Fruit fly (Drosophila melanogaster) whole organism, embryonic: ENCODE data around the gene CG5070.

ENCODE experiments used
- CG10654 ChIP-seq: fragments of 200-800 bp; sonication (Bioruptor generic); optimal IDR thresholded peaks from 2 replicates; lab custom pipeline; 2016; ENCODE audit warnings: missing biosample characterization, missing genetic modification characterization
- CG10959 ChIP-seq: fragments of 200-800 bp; sonication (Bioruptor generic); IDR thresholded peaks from 2 replicates; pipeline ENCODE4 v1.3.6; 2022; ENCODE audit warnings: missing biosample characterization, missing genetic modification characterization
- CG10979 ChIP-seq: fragments of 200-800 bp; sonication (Bioruptor generic); optimal IDR thresholded peaks from 2 replicates; lab custom pipeline; 2018; ENCODE audit warnings: missing biosample characterization, mild to moderate bottlenecking, missing genetic modification characterization, moderate library complexity
- CG11247 ChIP-seq: fragments of 200-800 bp; sonication (Bioruptor generic); IDR thresholded peaks from 2 replicates; pipeline ENCODE4 v1.3.6; 2022; ENCODE audit warnings: missing biosample characterization, missing genetic modification characterization
- CG13894 ChIP-seq: fragments of 200-800 bp; sonication (Bioruptor generic); optimal IDR thresholded peaks from 3 replicates; lab custom pipeline; 2018; ENCODE audit warnings: missing biosample characterization, mild to moderate bottlenecking, missing genetic modification characterization, moderate library complexity
- CG15269 ChIP-seq: fragments of 200-800 bp; sonication (Bioruptor generic); optimal IDR thresholded peaks from 2 replicates; lab custom pipeline; 2018; ENCODE audit warnings: missing biosample characterization, mild to moderate bottlenecking, missing genetic modification characterization, moderate library complexity
- CG15696 ChIP-seq: fragments of 200-800 bp; sonication (Bioruptor generic); optimal IDR thresholded peaks from 2 replicates; lab custom pipeline; 2019; ENCODE audit warnings: missing biosample characterization, mild to moderate bottlenecking, missing genetic modification characterization, moderate library complexity
- CG16813 ChIP-seq: fragments of 200-800 bp; sonication (Bioruptor generic); IDR thresholded peaks from 3 replicates; pipeline ENCODE4 v1.3.6; 2022; ENCODE audit warnings: missing biosample characterization, missing genetic modification characterization; ENCODE audit not compliant: partially characterized antibody
- CG17328 ChIP-seq: fragments of 200-800 bp; sonication (Bioruptor generic); IDR thresholded peaks from 2 replicates; pipeline ENCODE4 v1.3.6; 2022; ENCODE audit warnings: missing biosample characterization, missing genetic modification characterization
- CG31365 ChIP-seq: fragments of 200-800 bp; sonication (Bioruptor generic); optimal IDR thresholded peaks from 2 replicates; lab custom pipeline; 2018; ENCODE audit warnings: missing biosample characterization, mild to moderate bottlenecking, missing genetic modification characterization
- CG32772 ChIP-seq: fragments of 200-800 bp; sonication (Bioruptor generic); IDR thresholded peaks from 2 replicates; pipeline ENCODE4 v1.3.6; 2022; ENCODE audit warnings: missing biosample characterization, missing genetic modification characterization
- CG3281 ChIP-seq: fragments of 200-800 bp; sonication (Bioruptor generic); optimal IDR thresholded peaks from 3 replicates; lab custom pipeline; 2017; ENCODE audit warnings: missing biosample characterization, mild to moderate bottlenecking, missing genetic modification characterization
- CG34422 ChIP-seq: fragments of 200-800 bp; sonication (Bioruptor generic); IDR thresholded peaks from 3 replicates; pipeline ENCODE4 v1.3.6; 2022; ENCODE audit warnings: missing biosample characterization, missing genetic modification characterization
- CG3995 ChIP-seq: fragments of 200-800 bp; sonication (Bioruptor generic); optimal IDR thresholded peaks from 3 replicates; lab custom pipeline; 2016; ENCODE audit warnings: missing biosample characterization, missing genetic modification characterization
- CG4424 ChIP-seq: fragments of 200-800 bp; sonication (Bioruptor generic); optimal IDR thresholded peaks from 3 replicates; lab custom pipeline; 2016; ENCODE audit warnings: missing biosample characterization, missing genetic modification characterization
- CG7556 ChIP-seq: fragments of 200-800 bp; sonication (Bioruptor generic); optimal IDR thresholded peaks from 2 replicates; lab custom pipeline; 2017; ENCODE audit warnings: missing biosample characterization, mild to moderate bottlenecking, missing genetic modification characterization
- CG7786 ChIP-seq: fragments of 200-800 bp; sonication (Bioruptor generic); optimal IDR thresholded peaks from 2 replicates; lab custom pipeline; 2016; ENCODE audit warnings: missing biosample characterization, missing genetic modification characterization
- CG7839 ChIP-seq: fragments of 200-800 bp; sonication (Bioruptor generic); optimal IDR thresholded peaks from 3 replicates; lab custom pipeline; 2018; ENCODE audit warnings: missing biosample characterization, mild to moderate bottlenecking, missing genetic modification characterization, moderate library complexity
- CG9437 ChIP-seq: fragments of 200-800 bp; sonication (Bioruptor generic); optimal IDR thresholded peaks from 2 replicates; lab custom pipeline; 2018; ENCODE audit warnings: missing biosample characterization, mild to moderate bottlenecking, missing genetic modification characterization
- CG9609 ChIP-seq: fragments of 200-800 bp; sonication (Bioruptor generic); optimal IDR thresholded peaks from 3 replicates; lab custom pipeline; 2016; ENCODE audit warnings: missing biosample characterization, missing genetic modification characterization
- Camta ChIP-seq: fragments of 200-800 bp; sonication (Bioruptor generic); optimal IDR thresholded peaks from 2 replicates; lab custom pipeline; 2016; ENCODE audit warnings: missing biosample characterization, missing genetic modification characterization
- Eip74EF ChIP-seq, 2 experiments: fragments of 200-800 bp in 1 of 2; fragments of >200 bp in 1 of 2; sonication (Bioruptor generic) in 1 of 2; optimal IDR thresholded peaks; 2 replicates each; lab custom pipeline; 2017 to 2019; ENCODE audit warnings: missing biosample characterization in 2 of 2, missing genetic modification characterization in 2 of 2, mild to moderate bottlenecking in 1 of 2, moderate library complexity in 1 of 2
- Elba2 ChIP-seq: fragments of 200-800 bp; sonication (Bioruptor generic); optimal IDR thresholded peaks from 3 replicates; lab custom pipeline; 2016; ENCODE audit warnings: missing biosample characterization, missing genetic modification characterization
- HLH3B ChIP-seq: fragments of 200-800 bp; sonication (Bioruptor generic); IDR thresholded peaks from 2 replicates; pipeline ENCODE4 v1.3.6; 2022; ENCODE audit warnings: missing biosample characterization, missing genetic modification characterization
- Hmr ChIP-seq: fragments of 200-800 bp; sonication (Bioruptor generic); optimal IDR thresholded peaks from 3 replicates; lab custom pipeline; 2017; ENCODE audit warnings: mild to moderate bottlenecking, missing biosample characterization, missing genetic modification reagents, missing genetic modification characterization
- Hr39 ChIP-seq: fragments of >200 bp; optimal IDR thresholded peaks from 2 replicates; lab custom pipeline; 2017
- Lpt ChIP-seq: fragments of >200 bp; optimal IDR thresholded peaks from 2 replicates; lab custom pipeline; 2018; ENCODE audit warnings: missing biosample characterization, missing genetic modification characterization
- Myb ChIP-seq: fragments of 200-800 bp; sonication (Bioruptor generic); optimal IDR thresholded peaks from 2 replicates; lab custom pipeline; 2016; ENCODE audit warnings: missing biosample characterization, missing genetic modification characterization
- NK7.1 ChIP-seq: fragments of 200-800 bp; sonication (Bioruptor generic); optimal IDR thresholded peaks from 3 replicates; lab custom pipeline; 2016; ENCODE audit warnings: missing biosample characterization, missing genetic modification characterization
- Poxn ChIP-seq: fragments of 200-800 bp; sonication (Bioruptor generic); IDR thresholded peaks from 2 replicates; pipeline ENCODE4 v1.3.6; 2022; ENCODE audit warnings: missing biosample characterization, missing genetic modification characterization
- TFAM ChIP-seq: fragments of 200-800 bp; sonication (Bioruptor generic); optimal IDR thresholded peaks from 2 replicates; lab custom pipeline; 2017; ENCODE audit warnings: missing biosample characterization, missing genetic modification characterization, inconsistent platforms
- Vsx1 ChIP-seq: fragments of 200-800 bp; sonication (Bioruptor generic); optimal IDR thresholded peaks from 2 replicates; lab custom pipeline; 2017; ENCODE audit warnings: missing biosample characterization, mild to moderate bottlenecking, missing genetic modification characterization, missing genetic modification reagents
- ara ChIP-seq: fragments of 200-800 bp; sonication (Bioruptor generic); IDR thresholded peaks from 2 replicates; pipeline ENCODE4 v1.3.6; 2022; ENCODE audit warnings: missing biosample characterization, missing genetic modification characterization
- bigmax ChIP-seq: fragments of 200-800 bp; sonication (Bioruptor generic); optimal IDR thresholded peaks from 2 replicates; lab custom pipeline; 2018; ENCODE audit warnings: missing biosample characterization, mild to moderate bottlenecking, missing genetic modification characterization
- chif ChIP-seq, 2 experiments: fragments of 200-800 bp; sonication (Bioruptor generic); optimal IDR thresholded peaks; 3 replicates each; lab custom pipeline; 2016; ENCODE audit warnings: missing biosample characterization in 2 of 2, missing genetic modification characterization in 2 of 2
- dmrt11E ChIP-seq: fragments of 200-800 bp; sonication (Bioruptor generic); optimal IDR thresholded peaks from 3 replicates; lab custom pipeline; 2018; ENCODE audit warnings: missing biosample characterization, mild to moderate bottlenecking, missing genetic modification characterization, moderate library complexity
- esg ChIP-seq: fragments of 200-800 bp; sonication (Bioruptor generic); conservative IDR thresholded peaks from 2 replicates; pipeline ENCODE4 v1.3.6; 2022; ENCODE audit warnings: missing biosample characterization, missing genetic modification characterization
- fd3F ChIP-seq: fragments of 200-800 bp; sonication (Bioruptor generic); optimal IDR thresholded peaks from 2 replicates; lab custom pipeline; 2018; ENCODE audit warnings: missing biosample characterization, mild to moderate bottlenecking, missing genetic modification characterization, moderate library complexity
- fd96Cb ChIP-seq: fragments of 200-800 bp; sonication (Bioruptor generic); optimal IDR thresholded peaks from 2 replicates; lab custom pipeline; 2018; ENCODE audit warnings: missing biosample characterization, mild to moderate bottlenecking, missing genetic modification characterization, moderate library complexity
- gcm ChIP-seq: fragments of 200-800 bp; sonication (Bioruptor generic); optimal IDR thresholded peaks from 2 replicates; lab custom pipeline; 2019; ENCODE audit warnings: missing biosample characterization, mild to moderate bottlenecking, missing genetic modification characterization, moderate library complexity
- gfzf ChIP-seq: fragments of 200-800 bp; sonication (Bioruptor generic); optimal IDR thresholded peaks from 2 replicates; lab custom pipeline; 2016; ENCODE audit warnings: missing biosample characterization, mild to moderate bottlenecking, missing genetic modification characterization, moderate library complexity
- gsb ChIP-seq: fragments of 200-800 bp; sonication (Bioruptor generic); IDR thresholded peaks from 2 replicates; pipeline ENCODE4 v1.3.6; 2022; ENCODE audit warnings: missing biosample characterization, missing genetic modification characterization
- ind ChIP-seq: fragments of 200-800 bp; sonication (Bioruptor generic); optimal IDR thresholded peaks from 3 replicates; lab custom pipeline; 2016; ENCODE audit warnings: missing biosample characterization, missing genetic modification characterization
- klu ChIP-seq: fragments of 200-800 bp; sonication (Bioruptor generic); IDR thresholded peaks from 2 replicates; pipeline ENCODE4 v1.3.6; 2022; ENCODE audit warnings: missing biosample characterization, missing genetic modification characterization
- nmo ChIP-seq: fragments of 200-800 bp; sonication (Bioruptor generic); optimal IDR thresholded peaks from 2 replicates; lab custom pipeline; 2018; ENCODE audit warnings: missing biosample characterization, mild to moderate bottlenecking, missing genetic modification characterization, moderate library complexity
- phol ChIP-seq: fragments of 200-800 bp; sonication (Bioruptor generic); optimal IDR thresholded peaks from 3 replicates; lab custom pipeline; 2018; ENCODE audit warnings: missing biosample characterization, mild to moderate bottlenecking, missing genetic modification characterization, moderate library complexity
- row ChIP-seq: fragments of 200-800 bp; sonication (Bioruptor generic); IDR thresholded peaks from 3 replicates; pipeline ENCODE4 v1.3.6; 2022; ENCODE audit warnings: missing biosample characterization, missing genetic modification characterization
- sens ChIP-seq: fragments of 200-800 bp; sonication (Bioruptor generic); peaks from one replicate; lab custom pipeline; 2016; ENCODE audit warnings: missing biosample characterization, missing genetic modification characterization
- sug ChIP-seq: fragments of 200-800 bp; optimal IDR thresholded peaks from 2 replicates; lab custom pipeline; 2019; ENCODE audit warnings: missing biosample characterization, mild to moderate bottlenecking, missing genetic modification characterization, moderate library complexity
- tna ChIP-seq: fragments of 200-800 bp; sonication (Bioruptor generic); IDR thresholded peaks from 2 replicates; pipeline ENCODE4 v1.3.6; 2022; ENCODE audit warnings: missing biosample characterization, missing genetic modification characterization; ENCODE audit not compliant: partially characterized antibody
- tup ChIP-seq: fragments of 200-800 bp; sonication (Bioruptor generic); optimal IDR thresholded peaks from 2 replicates; lab custom pipeline; 2016; ENCODE audit warnings: missing biosample characterization, mild to moderate bottlenecking, missing genetic modification characterization, moderate library complexity
- unc-4 ChIP-seq: fragments of 200-800 bp; sonication (Bioruptor generic); IDR thresholded peaks from 2 replicates; pipeline ENCODE4 v1.3.6; 2022; ENCODE audit warnings: missing biosample characterization, missing genetic modification characterization; ENCODE audit not compliant: partially characterized antibody

CG5070 gene

dm6 chrX:17237421-17237820 lies 34.5 kb downstream of the CG5070 start (continued):
- TF ChIP-seq phol (tag; lab: Kevin White, UChicago) (peak; percentile 52), esg (0 out of 2 replicates have a peak, but pooled peaks have one; percentile 7), gfzf (GFP tag; lab: Kevin White, UChicago) (no peak), CG15269 (tag; lab: Kevin White, UChicago) (peak; percentile 18), tup (GFP tag; lab: Kevin White, UChicago) (no peak), sens (GFP tag; lab: Kevin White, UChicago) (peak; percentile 58), CG31365 (no peak), CG15696 (tag; lab: Kevin White, UChicago) (no peak), Poxn (no peak), HLH3B (no peak), CG3995 (GFP tag; lab: Kevin White, UChicago) (no peak), CG10959 (GFP tag; lab: Robert Waterston, UW) (no peak), CG34422 (no peak), CG10654 (GFP tag; lab: Kevin White, UChicago) (no peak), sug (tag; lab: Kevin White, UChicago) (no peak), Eip74EF (GFP tag; optimal IDR thresholded peaks at IDR 0.05; lab: Kevin White, UChicago) (peak in 1 of 2 experiments; percentile 21), CG3281 (GFP tag; lab: Kevin White, UChicago) (no peak), CG4424 (GFP tag; lab: Kevin White, UChicago) (peak; percentile 22), nmo (GFP tag; lab: Kevin White, UChicago) (peak; percentile 24), fd96Cb (tag; lab: Kevin White, UChicago) (peak; percentile 30), ind (GFP tag; lab: Kevin White, UChicago) (no peak), chif (GFP tag; optimal IDR thresholded peaks at IDR 0.05; lab: Kevin White, UChicago) (no peak), Camta (GFP tag; lab: Kevin White, UChicago) (no peak), CG7556 (GFP tag; lab: Kevin White, UChicago) (peak; percentile 11), gcm (no peak), CG9609 (GFP tag; lab: Kevin White, UChicago) (no peak), CG16813 (GFP tag; lab: Robert Waterston, UW) (no peak), CG7786 (GFP tag; lab: Kevin White, UChicago) (no peak), Elba2 (GFP tag; lab: Kevin White, UChicago) (no peak), CG13894 (no peak), CG7839 (peak; percentile 38), ara (GFP tag; lab: Robert Waterston, UW) (no peak), NK7.1 (GFP tag; lab: Kevin White, UChicago) (no peak), CG17328 (GFP tag; lab: Robert Waterston, UW) (no peak), Vsx1 (GFP tag; lab: Kevin White, UChicago) (no peak), CG11247 (GFP tag; lab: Robert Waterston, UW) (no peak), bigmax (GFP tag; lab: Kevin White, UChicago) (no peak), Hr39 (lab: Kevin White, UChicago) (no peak), CG9437 (GFP tag; lab: Kevin White, UChicago) (peak; percentile 9), tna (GFP tag; lab: Robert Waterston, UW) (no peak), fd3F (GFP tag; lab: Kevin White, UChicago) (no peak), Lpt (GFP tag; lab: Kevin White, UChicago) (no peak), klu (GFP tag; lab: Robert Waterston, UW) (no peak), Hmr (no peak), gsb (GFP tag; lab: Robert Waterston, UW) (no peak), CG32772 (GFP tag; lab: Robert Waterston, UW) (no peak), TFAM (GFP tag; lab: Kevin White, UChicago) (no peak), CG10979 (peak; percentile 42), dmrt11E (tag; lab: Kevin White, UChicago) (peak; percentile 28), unc-4 (GFP tag; lab: Robert Waterston, UW) (no peak), Myb (no peak), row (GFP tag; lab: Robert Waterston, UW) (peak; percentile 40; the same call in 2 of the 3 replicates)
